Worm (Caenorhabditis elegans) whole organism, late embryonic: ENCODE results near the gene pyc-1.

Experiments
- C08G9.2 ChIP-seq: sonication (generic microtip); optimal IDR thresholded peaks from 2 replicates; lab custom pipeline; 2016; ENCODE audit warnings: mild to moderate bottlenecking, missing genetic modification characterization, moderate library complexity, missing compliant biosample characterization
- C38D4.7 ChIP-seq: fragments of 200-800 bp; sonication (Bioruptor generic); optimal IDR thresholded peaks from 2 replicates; lab custom pipeline; 2018; ENCODE audit warnings: mild to moderate bottlenecking, missing genetic modification characterization, moderate library complexity, missing compliant biosample characterization
- F13H6.1 ChIP-seq: sonication (generic microtip); optimal IDR thresholded peaks from 2 replicates; lab custom pipeline; 2016; ENCODE audit warnings: missing genetic modification characterization, missing compliant biosample characterization
- K09A11.1 ChIP-seq: sonication (generic microtip); optimal IDR thresholded peaks from 2 replicates; lab custom pipeline; 2017; ENCODE audit warnings: antibody characterized with exemption, mild to moderate bottlenecking, missing genetic modification characterization, missing compliant biosample characterization; ENCODE audit not compliant: insufficient read depth
- ama-1 ChIP-seq: fragments of 150-350 bp; optimal IDR thresholded peaks from 2 replicates; lab custom pipeline; 2014
- ceh-14 ChIP-seq: sonication (generic microtip); optimal IDR thresholded peaks from 2 replicates; lab custom pipeline; 2016; ENCODE audit warnings: missing genotype, missing genetic modification characterization, missing compliant biosample characterization
- ceh-18 ChIP-seq: sonication (generic microtip); optimal IDR thresholded peaks from 2 replicates; lab custom pipeline; 2016; ENCODE audit warnings: missing genetic modification characterization, missing compliant biosample characterization
- ceh-22 ChIP-seq: sonication (generic microtip); optimal IDR thresholded peaks from 2 replicates; lab custom pipeline; 2017; ENCODE audit warnings: missing biosample characterization, missing genetic modification characterization
- ceh-34 ChIP-seq: sonication (generic microtip); optimal IDR thresholded peaks from 2 replicates; lab custom pipeline; 2016; ENCODE audit warnings: mild to moderate bottlenecking, missing genetic modification characterization, missing compliant biosample characterization
- ceh-45 ChIP-seq: fragments of 200-800 bp; sonication (Bioruptor generic); IDR thresholded peaks from 2 replicates; pipeline ENCODE4 v1.3.6; 2022; ENCODE audit warnings: missing genetic modification reagents, missing genetic modification characterization, missing compliant biosample characterization
- ceh-48 ChIP-seq: sonication (generic microtip); optimal IDR thresholded peaks from 2 replicates; lab custom pipeline; 2016; ENCODE audit warnings: missing genetic modification characterization, inconsistent platforms, missing compliant biosample characterization
- ceh-6 ChIP-seq: fragments of 200-800 bp; sonication (Bioruptor generic); optimal IDR thresholded peaks from 2 replicates; lab custom pipeline; 2018; ENCODE audit warnings: mild to moderate bottlenecking, missing genetic modification characterization, missing compliant biosample characterization
- elt-2 ChIP-seq: sonication (generic microtip); optimal IDR thresholded peaks from 2 replicates; lab custom pipeline; 2016; ENCODE audit warnings: missing genetic modification reagents, missing genetic modification characterization, missing compliant biosample characterization
- fax-1 ChIP-seq: sonication (generic microtip); optimal IDR thresholded peaks from 2 replicates; lab custom pipeline; 2016; ENCODE audit warnings: missing genotype, missing genetic modification characterization, missing compliant biosample characterization
- hlh-30 ChIP-seq: sonication (generic microtip); optimal IDR thresholded peaks from 2 replicates; lab custom pipeline; 2017; ENCODE audit warnings: antibody characterized with exemption, missing genetic modification characterization, missing compliant biosample characterization; ENCODE audit not compliant: insufficient read depth
- hlh-6 ChIP-seq: sonication (generic microtip); optimal IDR thresholded peaks from 2 replicates; lab custom pipeline; 2016; ENCODE audit warnings: missing genotype, missing genetic modification characterization, missing compliant biosample characterization
- lin-11 ChIP-seq: fragments of 200-800 bp; sonication (Bioruptor generic); optimal IDR thresholded peaks from 2 replicates; lab custom pipeline; 2018; ENCODE audit warnings: mild to moderate bottlenecking, missing genetic modification characterization, missing compliant biosample characterization
- madf-2 ChIP-seq: sonication (generic microtip); optimal IDR thresholded peaks from 2 replicates; lab custom pipeline; 2017; ENCODE audit warnings: missing genetic modification characterization, missing compliant biosample characterization
- mec-3 ChIP-seq: sonication (generic microtip); optimal IDR thresholded peaks from 2 replicates; lab custom pipeline; 2016; ENCODE audit warnings: borderline replicate concordance, missing genetic modification characterization, missing compliant biosample characterization
- nfya-1 ChIP-seq: sonication (generic microtip); optimal IDR thresholded peaks from 2 replicates; lab custom pipeline; 2017; ENCODE audit warnings: missing genetic modification characterization, mild to moderate bottlenecking, missing compliant biosample characterization, antibody characterized with exemption, moderate library complexity
- nhr-11 ChIP-seq: fragments of 150-350 bp; optimal IDR thresholded peaks from 2 replicates; lab custom pipeline; 2014; ENCODE audit warnings: missing biosample characterization, missing genetic modification characterization
- npax-4 ChIP-seq: sonication (generic microtip); optimal IDR thresholded peaks from 2 replicates; lab custom pipeline; 2016; ENCODE audit warnings: missing genetic modification characterization, missing compliant biosample characterization
- odd-2 ChIP-seq: sonication (generic microtip); optimal IDR thresholded peaks from 2 replicates; lab custom pipeline; 2017; ENCODE audit warnings: antibody characterized with exemption, mild to moderate bottlenecking, missing genetic modification characterization, missing compliant biosample characterization
- pax-1 ChIP-seq: fragments of 150-350 bp; optimal IDR thresholded peaks from 2 replicates; lab custom pipeline; 2014; ENCODE audit warnings: missing biosample characterization, missing genetic modification characterization
- pha-2 ChIP-seq: sonication (generic microtip); optimal IDR thresholded peaks from 2 replicates; lab custom pipeline; 2017; ENCODE audit warnings: mild to moderate bottlenecking, missing genetic modification characterization, missing compliant biosample characterization
- pha-4 ChIP-seq: fragments of 150-350 bp; optimal IDR thresholded peaks from 2 replicates; lab custom pipeline; 2018; ENCODE audit warnings: missing biosample characterization, missing genetic modification reagents, missing genetic modification characterization
- pqm-1 ChIP-seq: sonication (generic microtip); optimal IDR thresholded peaks from 2 replicates; lab custom pipeline; 2016; ENCODE audit warnings: missing genetic modification characterization, missing compliant biosample characterization
- ref-2 ChIP-seq: sonication (generic microtip); optimal IDR thresholded peaks from 2 replicates; lab custom pipeline; 2016; ENCODE audit warnings: missing genetic modification characterization, missing compliant biosample characterization
- rnt-1 ChIP-seq: sonication (generic microtip); optimal IDR thresholded peaks from 2 replicates; lab custom pipeline; 2016; ENCODE audit warnings: missing genetic modification characterization, missing compliant biosample characterization
- syd-9 ChIP-seq: sonication (generic microtip); optimal IDR thresholded peaks from 2 replicates; lab custom pipeline; 2016; ENCODE audit warnings: mild to moderate bottlenecking, missing genetic modification characterization, moderate library complexity, missing compliant biosample characterization
- tbx-7 ChIP-seq: sonication (generic microtip); optimal IDR thresholded peaks from 2 replicates; lab custom pipeline; 2016; ENCODE audit warnings: missing genotype, missing genetic modification characterization, missing compliant biosample characterization
- ttx-3 ChIP-seq: sonication (generic microtip); optimal IDR thresholded peaks from 2 replicates; lab custom pipeline; 2016; ENCODE audit warnings: missing genetic modification reagents, missing genetic modification characterization, missing compliant biosample characterization
- unc-3 ChIP-seq, 2 experiments: fragments of 200-800 bp in 1 of 2; sonication (Bioruptor generic) in 1 of 2; sonication (generic microtip) in 1 of 2; conservative IDR thresholded peaks in 1 of 2; optimal IDR thresholded peaks in 1 of 2; 2 replicates each; pipeline versions ENCODE4 v1.3.6 to Lab custom; 2016 to 2022; ENCODE audit warnings: missing compliant biosample characterization in 2 of 2, missing genetic modification characterization in 2 of 2, missing genetic modification reagents in 1 of 2
- unc-55 ChIP-seq: sonication (generic microtip); optimal IDR thresholded peaks from 2 replicates; lab custom pipeline; 2017; ENCODE audit warnings: missing biosample characterization, missing genetic modification reagents, missing genetic modification characterization
- zip-5 ChIP-seq: sonication (generic microtip); optimal IDR thresholded peaks from 2 replicates; lab custom pipeline; 2016; ENCODE audit warnings: missing genetic modification characterization, missing compliant biosample characterization

Gene pyc-1

ce11 chrV:11825662-11826061, 3.3 kb upstream of the pyc-1 start, which contains the start of gene D2023.4:
Gene D2023.4 (minus strand): TSS chrV:11825762.
- TF ChIP-seq ceh-22 (tag; lab: Kevin White, UChicago), result no peak
- TF ChIP-seq odd-2 (tag; lab: Kevin White, UChicago), result no peak
- TF ChIP-seq ceh-48, result no peak
- no peak for TF ChIP-seq zip-5
- no peak for TF ChIP-seq ttx-3 (tag; lab: Kevin White, UChicago)

DNA sequence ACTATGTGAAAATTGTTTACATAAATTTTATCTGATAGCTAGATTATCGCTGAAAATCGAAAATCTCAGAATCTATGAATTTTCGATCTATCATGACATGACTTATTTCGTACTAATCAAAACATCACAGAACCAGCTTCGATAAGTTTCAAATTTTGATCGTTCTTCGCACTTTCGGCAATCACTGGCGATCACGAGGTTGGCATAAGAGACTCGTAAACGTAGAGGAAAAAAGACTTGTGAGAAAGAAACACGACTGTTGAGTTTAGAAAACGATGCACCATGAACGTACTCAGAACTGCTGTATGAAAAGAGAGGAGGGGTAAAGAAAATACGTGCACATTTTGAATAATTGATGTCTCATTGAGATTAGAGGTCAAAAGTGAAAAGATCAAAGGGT, 1.6 kb upstream of the pyc-1 start:
- no peak for TF ChIP-seq K09A11.1 (tag; lab: Kevin White, UChicago)
- no peak for TF ChIP-seq mec-3 (tag; lab: Kevin White, UChicago)
- no peak for TF ChIP-seq F13H6.1 (tag; lab: Kevin White, UChicago)
- no peak for TF ChIP-seq hlh-6
- no peak for TF ChIP-seq pha-2 (tag; lab: Kevin White, UChicago)
- TF ChIP-seq ceh-45 (GFP tag; lab: Robert Waterston, UW), result no peak
- TF ChIP-seq hlh-30 (tag; lab: Kevin White, UChicago), result peak; percentile 11
- no peak for TF ChIP-seq tbx-7 (tag; lab: Kevin White, UChicago)
- TF ChIP-seq unc-55 (GFP tag; lab: Kevin White, UChicago), result peak; percentile 33
- TF ChIP-seq ceh-18 (tag; lab: Kevin White, UChicago), result peak; percentile 54
- TF ChIP-seq fax-1 (tag; lab: Kevin White, UChicago), result no peak
- TF ChIP-seq, all 69 proteins: peak for 3

DNA sequence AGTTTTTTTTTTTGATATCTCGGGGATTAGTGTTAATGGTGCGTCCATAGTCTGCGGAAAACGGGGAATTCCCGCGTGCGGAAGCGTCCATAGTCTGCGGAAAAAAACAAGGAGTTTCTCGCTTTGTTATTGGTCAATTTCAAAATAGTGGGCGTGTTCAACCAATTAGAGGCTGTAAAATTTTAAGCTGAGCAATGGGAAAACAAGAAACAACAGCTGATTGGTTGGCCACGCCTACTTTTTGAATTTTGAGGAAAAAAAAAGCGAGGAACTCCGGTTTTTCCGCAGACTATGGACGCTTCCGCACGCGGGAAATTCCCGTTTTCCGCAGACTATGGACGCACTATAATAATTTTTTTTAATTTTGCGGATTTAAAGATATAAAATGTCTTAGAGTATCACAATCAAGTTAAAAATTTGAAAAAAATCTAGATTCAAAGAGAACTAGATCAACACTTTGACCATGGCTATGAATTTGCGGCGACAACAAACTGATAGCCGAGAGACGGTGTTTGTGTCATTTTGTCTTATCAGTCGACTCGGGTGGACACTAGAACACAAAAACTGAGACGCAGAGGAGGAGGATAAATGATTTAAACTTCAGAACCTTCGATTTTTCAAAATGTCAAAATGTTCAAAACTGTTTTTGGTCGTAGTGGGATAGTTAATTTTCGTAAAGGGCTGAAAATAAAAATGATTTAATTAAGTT, 950 bp upstream of the pyc-1 start:
- TF ChIP-seq elt-2 (tag; lab: Kevin White, UChicago) (peak; percentile 39), nfya-1 (peak; percentile 36)
- TF ChIP-seq, all 69 proteins: peak for 2; not testable (repeated sequence) for 67

ce11 chrV:11820551-11820950, 1.8 kb downstream of the pyc-1 start:
- TF ChIP-seq pha-4 (tag; lab: Kevin White, UChicago) (no peak), elt-2 (tag; lab: Kevin White, UChicago) (peak; percentile 34), npax-4 (tag; lab: Kevin White, UChicago) (no peak)

DNA sequence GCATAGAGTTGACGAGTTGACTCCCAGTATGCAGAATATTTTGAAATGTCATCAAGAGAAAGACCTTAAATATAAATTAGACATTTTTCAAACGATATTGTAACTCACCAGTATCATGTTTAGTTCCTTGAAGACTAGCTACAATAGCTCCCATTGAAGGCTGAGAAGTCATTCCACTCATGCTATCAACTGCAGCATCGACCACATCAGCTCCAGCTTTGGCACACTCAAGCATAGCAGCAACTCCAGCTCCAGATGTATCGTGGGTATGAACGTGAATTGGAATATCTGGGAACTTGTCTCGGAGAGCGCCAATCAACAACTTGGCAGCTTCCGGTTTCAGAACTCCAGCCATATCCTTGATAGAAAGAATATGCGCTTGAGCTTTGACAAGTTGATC, 2.9 kb downstream of the pyc-1 start:
- TF ChIP-seq pqm-1 (tag; lab: Kevin White, UChicago), result no peak
- no peak for TF ChIP-seq fax-1 (tag; lab: Kevin White, UChicago)

DNA sequence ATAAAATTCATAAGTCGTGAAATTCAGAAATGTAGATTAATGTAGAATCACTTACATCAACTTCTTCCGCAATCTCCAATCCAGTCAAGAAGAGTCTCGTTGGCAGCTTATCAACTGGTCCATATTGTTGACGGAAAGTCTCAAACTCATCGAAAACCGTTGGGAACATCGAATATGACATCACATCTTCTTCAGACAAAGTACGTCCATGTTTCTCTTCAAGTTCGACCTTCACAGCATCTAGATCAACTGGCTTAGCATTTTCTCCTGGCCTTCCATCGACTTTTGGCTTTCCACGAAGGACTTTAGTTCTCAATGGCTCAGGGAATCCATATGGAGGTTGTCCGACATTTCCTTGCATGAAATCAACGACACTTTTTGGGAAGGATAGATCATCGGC, 3.5 kb downstream of the pyc-1 start:
- TF ChIP-seq ceh-14 (tag; lab: Kevin White, UChicago) (no peak), rnt-1 (tag; lab: Kevin White, UChicago) (no peak), ref-2 (no peak), ceh-45 (GFP tag; lab: Robert Waterston, UW) (no peak), lin-11 (tag; lab: Kevin White, UChicago) (no peak)
- TF ChIP-seq, all 69 proteins: peak for 0

DNA sequence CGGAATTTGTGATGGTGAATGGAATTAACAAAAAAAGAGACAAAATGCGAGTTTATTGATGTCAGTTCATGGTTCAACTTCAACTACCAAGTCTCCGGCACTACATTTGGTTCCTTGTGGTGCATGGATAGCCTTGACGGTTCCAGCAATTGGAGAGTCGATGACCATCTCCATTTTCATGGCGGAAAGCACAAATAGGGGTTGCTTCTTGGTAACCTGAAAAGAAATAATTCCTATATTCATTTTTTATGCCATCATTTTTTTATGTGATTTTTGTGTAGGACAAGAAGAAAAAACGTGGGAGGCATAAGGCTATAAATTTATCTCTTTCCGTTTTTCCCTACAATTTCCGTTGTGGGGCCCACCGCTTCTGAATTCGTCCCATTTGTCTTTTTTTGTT, 4.3 kb downstream of the pyc-1 start:
- TF ChIP-seq rnt-1 (tag; lab: Kevin White, UChicago), result no peak
- no peak for TF ChIP-seq elt-2 (tag; lab: Kevin White, UChicago)
- no peak for TF ChIP-seq ama-1 (lab: Kevin White, UChicago)
- TF ChIP-seq ceh-6 (GFP tag; lab: Kevin White, UChicago), result no peak
- TF ChIP-seq C38D4.7 (GFP tag; lab: Kevin White, UChicago), result no peak
- TF ChIP-seq nfya-1, result no peak
- no peak for TF ChIP-seq pax-1
- TF ChIP-seq lin-11 (tag; lab: Kevin White, UChicago), result no peak
- no peak for TF ChIP-seq syd-9 (tag; lab: Kevin White, UChicago)
- no peak for TF ChIP-seq nhr-11 (tag; lab: Kevin White, UChicago)
- TF ChIP-seq C08G9.2 (tag; lab: Kevin White, UChicago), result no peak
- TF ChIP-seq ceh-34 (tag; lab: Kevin White, UChicago), result no peak
- TF ChIP-seq npax-4 (tag; lab: Kevin White, UChicago), result no peak
- TF ChIP-seq pha-2 (tag; lab: Kevin White, UChicago), result no peak
- TF ChIP-seq mec-3 (tag; lab: Kevin White, UChicago), result no peak
- TF ChIP-seq madf-2 (tag; lab: Kevin White, UChicago), result no peak
- TF ChIP-seq unc-3 (GFP tag; conservative IDR thresholded peaks at IDR 0.05; lab: Robert Waterston, UW), result no peak
- no peak for TF ChIP-seq unc-3 (tag; optimal IDR thresholded peaks at IDR 0.05; lab: Kevin White, UChicago)
